Fruit fly (Drosophila melanogaster) Kc167 (cell line): Measurements from ENCODE around the gene CG7091.

Source experiments
- Myc ChIP-seq: fragments of >200 bp; optimal IDR thresholded peaks from 2 replicates; lab custom pipeline; 2017; ENCODE audit warnings: missing external identifiers
- Sin3A ChIP-seq: fragments of >200 bp; optimal IDR thresholded peaks from 2 replicates; lab custom pipeline; 2018; ENCODE audit warnings: missing external identifiers
- ttk ChIP-seq: sonication (Bioruptor generic); optimal IDR thresholded peaks from 2 replicates; lab custom pipeline; 2017; ENCODE audit warnings: missing external identifiers

dm6 chr3R:12960227-12960626 is 17.6 kb upstream of the CG7091 start:
- no peak for TF ChIP-seq Myc (lab: Kevin White, UChicago)
- no peak for TF ChIP-seq ttk (lab: Kevin White, UChicago)
- no peak for TF ChIP-seq Sin3A (lab: Kevin White, UChicago)
